Worm (Caenorhabditis elegans): ENCODE data around the gene ooc-3.

- TF ChIP-seq unc-3 (GFP tag; conservative IDR thresholded peaks at IDR 0.05) (no peak), unc-3 (tag; optimal IDR thresholded peaks at IDR 0.05) (no peak), ceh-48 (tag; optimal IDR thresholded peaks at IDR 0.05) (no peak), npax-4 (tag; optimal IDR thresholded peaks at IDR 0.05) (no peak), nhr-11 (tag; optimal IDR thresholded peaks at IDR 0.05) (no peak), ceh-30 (tag; optimal IDR thresholded peaks at IDR 0.05) (no peak), hlh-15 (tag; optimal IDR thresholded peaks at IDR 0.05) (no peak), tbx-7 (tag; optimal IDR thresholded peaks at IDR 0.05) (no peak), mec-3 (tag; optimal IDR thresholded peaks at IDR 0.05; ENCODE audit: borderline replicate concordance) (no peak), ama-1 (optimal IDR thresholded peaks at IDR 0.05) (no peak)
Measured at ce11 chrII:11518184-11518583, 23.1 kb upstream of the ooc-3 start, which contains the start of gene B0334.10.
